Fruit fly (Drosophila melanogaster) whole organism, embryonic: ENCODE results near the gene Vsp37A.

ENCODE experiments used
- CG3726 ChIP-seq: fragments of 200-800 bp; sonication (Bioruptor generic); IDR thresholded peaks from 3 replicates; pipeline ENCODE4, ENCODE4 v1.3.6; 2022; ENCODE audit warnings: missing biosample characterization, missing genetic modification characterization
- cwo ChIP-seq: fragments of 200-800 bp; sonication (Bioruptor generic); optimal IDR thresholded peaks from 3 replicates; lab custom pipeline; 2017; ENCODE audit warnings: missing biosample characterization, missing genetic modification characterization, mild to moderate bottlenecking, moderate library complexity, missing genetic modification reagents
- psq ChIP-seq: fragments of 200-800 bp; sonication (Bioruptor generic); optimal IDR thresholded peaks from 2 replicates; lab custom pipeline; 2017; ENCODE audit warnings: missing biosample characterization, missing genetic modification characterization

DNA sequence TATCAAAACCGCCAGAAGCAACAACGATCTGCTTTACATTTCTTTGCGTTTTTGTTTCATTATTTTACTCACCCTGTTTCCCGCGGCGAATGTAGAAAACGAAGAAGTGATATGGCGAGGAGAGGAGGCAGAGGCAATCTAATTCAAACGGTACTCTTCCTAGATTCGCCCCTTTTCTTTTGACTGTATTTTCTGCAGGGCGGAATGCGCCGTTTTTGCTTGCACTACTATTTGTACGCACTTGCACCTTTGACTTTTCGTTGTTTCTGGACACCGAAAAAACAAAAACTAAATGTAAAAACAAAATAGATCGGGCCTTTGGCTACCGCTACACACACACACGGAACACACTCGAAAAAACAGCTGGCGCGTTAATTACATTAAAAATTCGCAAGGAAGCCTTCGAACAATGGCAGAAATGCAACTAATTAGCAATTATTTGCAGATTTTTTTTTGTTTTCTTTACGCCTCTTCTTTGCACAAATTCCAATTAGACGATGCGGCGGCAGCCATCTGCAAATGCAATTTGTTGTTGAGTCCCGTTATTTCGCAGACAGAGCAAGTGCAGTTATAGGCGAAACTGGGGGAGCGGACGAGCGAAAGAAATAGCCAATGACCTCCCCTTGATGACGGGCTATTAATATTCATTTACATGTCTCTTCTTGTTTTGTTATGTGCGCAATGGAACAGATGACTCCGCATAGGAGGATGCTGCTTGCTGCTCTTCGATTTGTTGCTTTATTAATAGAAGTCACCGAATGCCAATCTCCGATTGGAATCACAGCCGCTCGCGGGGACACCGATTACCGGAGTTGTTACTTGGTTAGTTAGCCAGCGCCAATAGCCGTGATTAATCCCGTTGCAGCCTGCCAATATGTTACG lies 1.9 kb upstream of the Vsp37A start:
- no peak for TF ChIP-seq cwo
- no peak for TF ChIP-seq CG3726
- TF ChIP-seq psq (GFP tag; lab: Kevin White, UChicago), result no peak
